Fruit fly (Drosophila melanogaster): Measurements from ENCODE around the gene fz2.

The fz2 gene

dm6 chr3L:19254715-19255428 is 19.7 kb upstream of the fz2 start, which contains the start of the genes mRpL21 and rept (continued):
- no peak for TF ChIP-seq Dip2 (GFP tag; IDR thresholded peaks at IDR 0.05)
- TF ChIP-seq Abd-B (GFP tag; optimal IDR thresholded peaks at IDR 0.05), result no peak
- TF ChIP-seq CG7271 (tag; optimal IDR thresholded peaks at IDR 0.05), result no peak
- TF ChIP-seq CG18764 (GFP tag; optimal IDR thresholded peaks at IDR 0.05), result peak; percentile 36
- TF ChIP-seq Blimp-1 (GFP tag; optimal IDR thresholded peaks at IDR 0.05), result no peak
- TF ChIP-seq CG3163 (GFP tag; optimal IDR thresholded peaks at IDR 0.05), result peak; percentile 53
- peak; percentile 24 for TF ChIP-seq Fer3 (tag; optimal IDR thresholded peaks at IDR 0.05)
- TF ChIP-seq CG8281 (tag; optimal IDR thresholded peaks at IDR 0.05), result no peak
- peak; percentile 53 for TF ChIP-seq trem (tag; optimal IDR thresholded peaks at IDR 0.05)
- TF ChIP-seq CG32772 (GFP tag; IDR thresholded peaks at IDR 0.05), result no peak
- TF ChIP-seq ttk (GFP tag; IDR thresholded peaks at IDR 0.05), result peak; percentile 5; the same call in 1 of the 2 replicates
- peak; percentile 34 for TF ChIP-seq stwl (tag; optimal IDR thresholded peaks at IDR 0.05)
- no peak for TF ChIP-seq Dref (GFP tag; IDR thresholded peaks at IDR 0.05)
- no peak for TF ChIP-seq fru (optimal IDR thresholded peaks at IDR 0.05)
- no peak for TF ChIP-seq CG12104 (GFP tag; optimal IDR thresholded peaks at IDR 0.05)
- TF ChIP-seq CG1529 (GFP tag; optimal IDR thresholded peaks at IDR 0.05), result no peak
- no peak for TF ChIP-seq CG6791 (GFP tag; IDR thresholded peaks at IDR 0.05; ENCODE audit: partially characterized antibody)
- peak; percentile 41; the same call in 1 of the 2 replicates for TF ChIP-seq chm (GFP tag; IDR thresholded peaks at IDR 0.05)
- no peak; the same call in 2 of the 3 replicates for TF ChIP-seq Optix (GFP tag; IDR thresholded peaks at IDR 0.05)
- TF ChIP-seq insv (GFP tag; optimal IDR thresholded peaks at IDR 0.05), result peak in 1 of 2 experiments; percentile 50
- TF ChIP-seq tgo (GFP tag; IDR thresholded peaks at IDR 0.05), result peak; percentile 36; the same call in 1 of the 3 replicates
- TF ChIP-seq Sox100B (GFP tag; optimal IDR thresholded peaks at IDR 0.05), result peak; percentile 43
- TF ChIP-seq CG12942 (GFP tag; optimal IDR thresholded peaks at IDR 0.05), result peak; percentile 28
- TF ChIP-seq CG3407 (GFP tag; optimal IDR thresholded peaks at IDR 0.05), result no peak
- TF ChIP-seq CG7556 (GFP tag; optimal IDR thresholded peaks at IDR 0.05), result peak; percentile 38
- TF ChIP-seq CG9215 (GFP tag; IDR thresholded peaks at IDR 0.05), result 0 out of 2 replicates have a peak, but pooled peaks have one; percentile 13
- TF ChIP-seq rib (GFP tag; IDR thresholded peaks at IDR 0.05), result no peak
- TF ChIP-seq CG32767 (GFP tag; IDR thresholded peaks at IDR 0.05), result no peak
- TF ChIP-seq Mes4 (GFP tag; optimal IDR thresholded peaks at IDR 0.05), result peak; percentile 38
- no peak for TF ChIP-seq CG6813 (GFP tag; optimal IDR thresholded peaks at IDR 0.05)
- peak; percentile 32 for TF ChIP-seq CG1792 (GFP tag; optimal IDR thresholded peaks at IDR 0.05)
- TF ChIP-seq nerfin-1 (tag; optimal IDR thresholded peaks at IDR 0.05), result peak; percentile 36
- TF ChIP-seq H15 (GFP tag; IDR thresholded peaks at IDR 0.05), result no peak
- TF ChIP-seq CG2678 (tag; optimal IDR thresholded peaks at IDR 0.05), result peak; percentile 55
- TF ChIP-seq pzg (GFP tag; optimal IDR thresholded peaks at IDR 0.05), result peak; percentile 70
- TF ChIP-seq fd102C (GFP tag; optimal IDR thresholded peaks at IDR 0.05), result no peak
- TF ChIP-seq Xbp1 (GFP tag; optimal IDR thresholded peaks at IDR 0.05), result peak; percentile 48
- TF ChIP-seq exex (tag; optimal IDR thresholded peaks at IDR 0.05), result peak; percentile 8
- TF ChIP-seq tup (GFP tag; optimal IDR thresholded peaks at IDR 0.05), result peak; percentile 30
- TF ChIP-seq CG16779 (GFP tag; IDR thresholded peaks at IDR 0.05), result peak; percentile 41; the same call in 1 of the 2 replicates
- peak; percentile 43 for TF ChIP-seq CG13424 (tag; optimal IDR thresholded peaks at IDR 0.05)
- no peak for TF ChIP-seq btn (GFP tag; optimal IDR thresholded peaks at IDR 0.05)
- peak; percentile 42 for TF ChIP-seq scrt (GFP tag; optimal IDR thresholded peaks at IDR 0.05)
- no peak for TF ChIP-seq CG31388 (GFP tag; optimal IDR thresholded peaks at IDR 0.05)
- peak; percentile 66 for TF ChIP-seq sug (tag; optimal IDR thresholded peaks at IDR 0.05)
- TF ChIP-seq CG4854 (GFP tag; optimal IDR thresholded peaks at IDR 0.05), result peak; percentile 54
- TF ChIP-seq CG5180 (GFP tag; optimal IDR thresholded peaks at IDR 0.05), result no peak
- TF ChIP-seq bab2 (GFP tag; optimal IDR thresholded peaks at IDR 0.05), result peak; percentile 56
- TF ChIP-seq fd96Cb (tag; optimal IDR thresholded peaks at IDR 0.05), result no peak
